In the genomic region with DNA sequence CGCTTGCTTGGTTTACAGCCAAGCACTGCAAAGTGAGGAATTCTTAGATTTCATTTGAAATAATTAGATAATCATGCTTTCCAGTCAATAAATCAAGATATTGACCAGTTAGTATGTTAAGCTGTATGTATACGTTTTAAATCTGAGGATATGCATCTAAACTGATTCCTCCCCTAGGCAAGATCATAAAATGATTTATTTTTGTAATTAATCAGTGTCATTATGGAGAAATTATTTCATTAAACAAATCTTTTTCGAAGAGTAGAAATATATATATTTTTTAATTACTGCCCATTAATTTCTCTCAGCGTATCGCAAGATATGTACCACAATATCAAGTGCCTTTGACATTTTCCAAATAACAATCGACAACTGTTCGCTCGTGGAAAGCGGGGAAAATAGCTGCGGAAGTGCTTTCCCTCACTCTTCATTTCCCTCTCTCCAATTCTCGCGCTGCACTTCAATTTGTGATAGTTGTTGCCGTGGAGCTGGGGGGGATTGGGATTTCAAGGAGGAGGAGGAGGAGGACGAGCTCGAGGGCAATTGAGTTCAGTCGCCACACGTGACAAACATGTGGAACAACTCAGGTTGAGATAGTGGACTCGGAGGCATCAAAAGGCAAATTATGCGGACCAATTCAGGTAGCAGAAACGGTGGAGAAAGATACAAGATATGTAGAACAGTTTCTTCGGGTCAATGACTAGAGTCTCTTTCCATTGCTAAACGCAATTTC, we compare ENCODE assay signal across 3 fruit fly cellular contexts.
TF ChIP-seq lines count a peak whose summit lies in the region.

No protein-coding gene starts in this region.

- TF ChIP-seq CTCF in whole organism, embryonic (GFP tag; optimal IDR thresholded peaks at IDR 0.05; lab: Kevin White, UChicago), result no peak

TF ChIP-seq in whole organism, embryonic, 481 proteins besides CTCF, POLR2A, EP300 and RAD21 (continues in another document):
- peak; percentile 50 for TF ChIP-seq CG17829 (tag; optimal IDR thresholded peaks at IDR 0.05; lab: Kevin White, UChicago)
- no peak for TF ChIP-seq CG34422 (GFP tag; IDR thresholded peaks at IDR 0.05; lab: Robert Waterston, UW)
- TF ChIP-seq nmo (GFP tag; optimal IDR thresholded peaks at IDR 0.05; lab: Kevin White, UChicago), result peak; percentile 24
- TF ChIP-seq CG17361 (GFP tag; IDR thresholded peaks at IDR 0.05; lab: Robert Waterston, UW), result peak; percentile 64
- peak; percentile 52 for TF ChIP-seq crol (GFP tag; IDR thresholded peaks at IDR 0.05; lab: Robert Waterston, UW)
- peak; percentile 15 for TF ChIP-seq CG7556 (GFP tag; optimal IDR thresholded peaks at IDR 0.05; lab: Kevin White, UChicago)
- no peak for TF ChIP-seq Neu2 (GFP tag; optimal IDR thresholded peaks at IDR 0.05; lab: Kevin White, UChicago; ENCODE audit: borderline replicate concordance)
- TF ChIP-seq pros (GFP tag; optimal IDR thresholded peaks at IDR 0.05; lab: Kevin White, UChicago), result no peak
- TF ChIP-seq toy (GFP tag; IDR thresholded peaks at IDR 0.05; lab: Robert Waterston, UW), result no peak
- TF ChIP-seq gsb-n (tag; optimal IDR thresholded peaks at IDR 0.05; lab: Kevin White, UChicago), result peak; percentile 30
- peak; percentile 51 for TF ChIP-seq Blimp-1 (GFP tag; optimal IDR thresholded peaks at IDR 0.05; lab: Kevin White, UChicago)
- peak in 1 of 2 experiments; percentile 33 for TF ChIP-seq bsh (GFP tag; optimal IDR thresholded peaks at IDR 0.05; lab: Kevin White, UChicago)
- TF ChIP-seq CG9727 (GFP tag; optimal IDR thresholded peaks at IDR 0.05; lab: Kevin White, UChicago), result peak; percentile 43
- peak; percentile 23 for TF ChIP-seq CG4424 (GFP tag; optimal IDR thresholded peaks at IDR 0.05; lab: Kevin White, UChicago)
- TF ChIP-seq Drgx (GFP tag; IDR thresholded peaks at IDR 0.05; lab: Robert Waterston, UW), result 0 out of 2 replicates have a peak, but pooled peaks have one; percentile 36
- TF ChIP-seq CG4707 (GFP tag; optimal IDR thresholded peaks at IDR 0.05; lab: Kevin White, UChicago), result no peak
- peak; percentile 15 for TF ChIP-seq CG2875 (GFP tag; optimal IDR thresholded peaks at IDR 0.05; lab: Kevin White, UChicago)
- peak; percentile 4 for TF ChIP-seq dmrt11E (tag; optimal IDR thresholded peaks at IDR 0.05; lab: Kevin White, UChicago)
- TF ChIP-seq CG2712 (tag; optimal IDR thresholded peaks at IDR 0.05; lab: Kevin White, UChicago), result peak; percentile 66
- TF ChIP-seq unpg (GFP tag; optimal IDR thresholded peaks at IDR 0.05; lab: Kevin White, UChicago), result no peak
- TF ChIP-seq D19A (tag; optimal IDR thresholded peaks at IDR 0.05; lab: Kevin White, UChicago), result peak; percentile 31
- TF ChIP-seq D (optimal IDR thresholded peaks at IDR 0.05; lab: Kevin White, UChicago), result no peak
- TF ChIP-seq D (GFP tag; optimal IDR thresholded peaks at IDR 0.05; lab: Kevin White, UChicago), result peak; percentile 34
- no peak for TF ChIP-seq zfh1 (GFP tag; IDR thresholded peaks at IDR 0.05; lab: Robert Waterston, UW)
- no peak for TF ChIP-seq CG14014 (GFP tag; IDR thresholded peaks at IDR 0.05; lab: Robert Waterston, UW)
- TF ChIP-seq D19B (GFP tag; optimal IDR thresholded peaks at IDR 0.05; lab: Kevin White, UChicago), result no peak
- TF ChIP-seq CG13287 (GFP tag; IDR thresholded peaks at IDR 0.05; lab: Robert Waterston, UW; ENCODE audit: partially characterized antibody), result no peak

TF ChIP-seq in whole organism, prepupa, 60 proteins besides CTCF, POLR2A, EP300 and RAD21:
- TF ChIP-seq CG32006 (GFP tag; optimal IDR thresholded peaks at IDR 0.05; lab: Kevin White, UChicago), result peak; percentile 46
- peak; percentile 21 for TF ChIP-seq Hr4 (GFP tag; optimal IDR thresholded peaks at IDR 0.05; lab: Kevin White, UChicago)
- TF ChIP-seq Eip78C (GFP tag; lab: Kevin White, UChicago), result peak; percentile 33
- TF ChIP-seq eg (GFP tag; IDR thresholded peaks at IDR 0.05; lab: Robert Waterston, UW), result 0 out of 3 replicates have a peak, but pooled peaks have one; percentile 43
- no peak for TF ChIP-seq CG4318 (GFP tag; optimal IDR thresholded peaks at IDR 0.05; lab: Kevin White, UChicago)
- TF ChIP-seq CG10631 (GFP tag; optimal IDR thresholded peaks at IDR 0.05; lab: Kevin White, UChicago), result peak; percentile 15
- no peak for TF ChIP-seq CG6792 (GFP tag; optimal IDR thresholded peaks at IDR 0.05; lab: Kevin White, UChicago)
- no peak for TF ChIP-seq Hr39 (GFP tag; optimal IDR thresholded peaks at IDR 0.05; lab: Kevin White, UChicago)
- peak; percentile 3 for TF ChIP-seq CG3919 (GFP tag; optimal IDR thresholded peaks at IDR 0.05; lab: Kevin White, UChicago)
- peak; percentile 4 for TF ChIP-seq Lpt (GFP tag; optimal IDR thresholded peaks at IDR 0.05; lab: Kevin White, UChicago)
- no peak for TF ChIP-seq ss (GFP tag; optimal IDR thresholded peaks at IDR 0.05; lab: Kevin White, UChicago)
- TF ChIP-seq salr (GFP tag; optimal IDR thresholded peaks at IDR 0.05; lab: Kevin White, UChicago), result peak in 1 of 2 experiments; percentile 2
- no peak for TF ChIP-seq CG16779 (tag; optimal IDR thresholded peaks at IDR 0.05; lab: Kevin White, UChicago)

TF ChIP-seq in whole organism, pupa, 21 proteins besides CTCF, POLR2A, EP300 and RAD21:
- no peak for TF ChIP-seq CG13204 (GFP tag; optimal IDR thresholded peaks at IDR 0.05; lab: Kevin White, UChicago)
- peak; percentile 52 for TF ChIP-seq CG8301 (tag; optimal IDR thresholded peaks at IDR 0.05; lab: Kevin White, UChicago)
- no peak for TF ChIP-seq Pif1B (GFP tag; optimal IDR thresholded peaks at IDR 0.05; lab: Kevin White, UChicago)
- TF ChIP-seq CG14655 (GFP tag; optimal IDR thresholded peaks at IDR 0.05; lab: Kevin White, UChicago), result peak; percentile 73
- no peak for TF ChIP-seq CG32121 (GFP tag; IDR thresholded peaks at IDR 0.05; lab: Robert Waterston, UW)
- TF ChIP-seq fd96Ca (GFP tag; IDR thresholded peaks at IDR 0.05; lab: Robert Waterston, UW), result no peak
- no peak for TF ChIP-seq Ets98B (GFP tag; IDR thresholded peaks at IDR 0.05; lab: Robert Waterston, UW)
- no peak for TF ChIP-seq Snoo (tag; optimal IDR thresholded peaks at IDR 0.05; lab: Kevin White, UChicago)
- TF ChIP-seq CG9948 (tag; optimal IDR thresholded peaks at IDR 0.05; lab: Kevin White, UChicago), result no peak
- no peak for TF ChIP-seq CG12605 (GFP tag; IDR thresholded peaks at IDR 0.05; lab: Robert Waterston, UW)
- TF ChIP-seq D1 (tag; optimal IDR thresholded peaks at IDR 0.05; lab: Kevin White, UChicago), result no peak
- no peak for TF ChIP-seq Pif1A (GFP tag; optimal IDR thresholded peaks at IDR 0.05; lab: Kevin White, UChicago)
- TF ChIP-seq CG34367 (tag; optimal IDR thresholded peaks at IDR 0.05; lab: Kevin White, UChicago), result no peak
- peak; percentile 30 for TF ChIP-seq CG17806 (tag; optimal IDR thresholded peaks at IDR 0.05; lab: Kevin White, UChicago)
- TF ChIP-seq gl (tag; optimal IDR thresholded peaks at IDR 0.05; lab: Kevin White, UChicago), result no peak
- no peak for TF ChIP-seq rn (GFP tag; IDR thresholded peaks at IDR 0.05; lab: Robert Waterston, UW)
- peak; percentile 10 for TF ChIP-seq EcR (GFP tag; optimal IDR thresholded peaks at IDR 0.05; lab: Kevin White, UChicago)
- TF ChIP-seq CG10348 (GFP tag; IDR thresholded peaks at IDR 0.05; lab: Robert Waterston, UW), result no peak
- TF ChIP-seq CG8159 (tag; optimal IDR thresholded peaks at IDR 0.05; lab: Kevin White, UChicago), result no peak
- no peak for TF ChIP-seq CG15710 (tag; optimal IDR thresholded peaks at IDR 0.05; lab: Kevin White, UChicago)
- peak; percentile 37; the same call in 1 of the 3 replicates for TF ChIP-seq CG4496 (GFP tag; IDR thresholded peaks at IDR 0.05; lab: Robert Waterston, UW)
